Fruit fly (Drosophila melanogaster) whole organism, embryonic: Measurements from ENCODE around the gene f-cup.

Source experiments
- CG15073 ChIP-seq: fragments of 200-800 bp; sonication (Bioruptor generic); optimal IDR thresholded peaks from 2 replicates; lab custom pipeline; 2016; ENCODE audit warnings: missing biosample characterization, missing genetic modification characterization
- CG30431 ChIP-seq: fragments of 200-800 bp; sonication (Bioruptor generic); optimal IDR thresholded peaks from 2 replicates; lab custom pipeline; 2017; ENCODE audit warnings: missing biosample characterization, missing genetic modification characterization
- Fer1 ChIP-seq: fragments of 200-800 bp; sonication (Bioruptor generic); optimal IDR thresholded peaks from 2 replicates; lab custom pipeline; 2017; ENCODE audit warnings: missing biosample characterization, mild to moderate bottlenecking, missing genetic modification characterization
- Oaz ChIP-seq: fragments of 200-800 bp; sonication (Bioruptor generic); IDR thresholded peaks from 2 replicates; pipeline ENCODE4 v1.3.6; 2022; ENCODE audit warnings: missing biosample characterization, missing genetic modification characterization
- ato ChIP-seq: fragments of 200-800 bp; sonication (Bioruptor generic); IDR thresholded peaks from 2 replicates; pipeline ENCODE4 v1.3.6; 2022; ENCODE audit warnings: missing biosample characterization, missing genetic modification characterization; ENCODE audit not compliant: partially characterized antibody
- pnt ChIP-seq: fragments of 200-800 bp; sonication (Bioruptor generic); optimal IDR thresholded peaks from 3 replicates; lab custom pipeline; 2016; ENCODE audit warnings: missing biosample characterization, missing genetic modification characterization

DNA sequence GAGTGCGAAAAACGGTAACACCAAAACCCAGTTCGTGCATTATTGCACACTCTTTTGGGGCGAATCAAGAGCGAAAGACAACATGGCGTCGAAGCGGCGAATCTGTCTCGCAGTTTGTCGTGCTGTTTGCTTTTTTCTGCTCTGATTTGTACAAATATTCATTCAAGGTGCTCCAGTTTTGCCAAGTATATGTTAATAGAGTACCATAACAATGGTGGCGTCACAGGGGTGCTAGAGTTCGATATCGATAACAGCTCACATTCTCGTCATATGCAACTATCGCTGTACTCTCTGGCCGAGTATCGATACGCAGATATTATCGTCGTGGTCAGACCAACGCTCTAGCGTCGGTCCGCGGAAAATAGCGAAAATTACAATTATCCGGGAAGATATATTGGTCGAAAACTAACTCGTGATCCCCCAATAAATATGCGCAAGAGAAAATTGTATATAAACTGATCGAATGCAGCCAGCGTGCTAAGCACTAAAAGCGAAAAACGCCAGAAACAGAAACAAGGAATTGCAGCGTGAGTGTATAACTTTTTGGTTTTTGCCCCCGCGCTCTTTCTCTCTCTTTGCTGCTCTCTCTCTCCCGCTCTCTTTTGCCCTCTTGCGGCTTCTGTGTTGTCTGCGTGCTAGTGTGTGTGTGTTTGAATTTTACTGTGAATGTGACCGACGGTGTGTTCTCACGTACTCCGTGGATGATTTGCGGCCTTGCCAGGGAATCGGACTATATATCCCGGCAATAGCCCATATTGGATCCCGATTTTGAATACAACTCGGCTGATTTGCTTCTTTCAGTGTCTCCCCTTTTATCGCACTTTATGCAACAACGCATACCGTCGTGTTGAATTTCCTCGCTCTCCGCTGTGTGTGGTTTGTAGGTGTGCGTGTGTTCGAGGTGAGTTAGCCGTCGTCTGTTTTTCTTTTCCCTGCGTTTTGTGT lies 16.7 kb downstream of the f-cup start, which contains the start of gene flfl:
- TF ChIP-seq CG30431 (GFP tag; lab: Kevin White, UChicago) (no peak), Oaz (GFP tag; lab: Robert Waterston, UW) (no peak), pnt (GFP tag; lab: Kevin White, UChicago) (no peak), ato (GFP tag; lab: Robert Waterston, UW) (no peak), Fer1 (GFP tag; lab: Kevin White, UChicago) (peak; percentile 49), CG15073 (GFP tag; lab: Kevin White, UChicago) (no peak)
